Fruit fly (Drosophila melanogaster) whole organism, embryonic: ENCODE results near the gene Pgd.

Source experiments
- Atf3 ChIP-seq: fragments of 200-800 bp; sonication (Bioruptor generic); optimal IDR thresholded peaks from 3 replicates; lab custom pipeline; 2016; ENCODE audit warnings: missing biosample characterization, missing genetic modification characterization
- CG10543 ChIP-seq: fragments of 200-800 bp; sonication (Bioruptor generic); optimal IDR thresholded peaks from 3 replicates; lab custom pipeline; 2017; ENCODE audit warnings: missing biosample characterization, mild to moderate bottlenecking, missing genetic modification characterization, moderate library complexity
- CG11456 ChIP-seq: fragments of 200-800 bp; sonication (Bioruptor generic); IDR thresholded peaks from 3 replicates; pipeline ENCODE4 v1.3.6; 2022; ENCODE audit warnings: missing biosample characterization, missing genetic modification characterization
- CG12071 ChIP-seq: fragments of 200-800 bp; sonication (Bioruptor generic); optimal IDR thresholded peaks from 3 replicates; lab custom pipeline; 2018; ENCODE audit warnings: missing biosample characterization, mild to moderate bottlenecking, missing genetic modification characterization
- CG12769 ChIP-seq: fragments of 200-800 bp; sonication (Bioruptor generic); optimal IDR thresholded peaks from 2 replicates; lab custom pipeline; 2019; ENCODE audit warnings: missing biosample characterization, mild to moderate bottlenecking, missing genetic modification characterization, moderate library complexity
- CG15073 ChIP-seq: fragments of 200-800 bp; sonication (Bioruptor generic); optimal IDR thresholded peaks from 2 replicates; lab custom pipeline; 2016; ENCODE audit warnings: missing biosample characterization, missing genetic modification characterization
- CG15479 ChIP-seq: fragments of 200-800 bp; sonication (Bioruptor generic); optimal IDR thresholded peaks from 3 replicates; lab custom pipeline; 2019; ENCODE audit warnings: missing biosample characterization, mild to moderate bottlenecking, missing genetic modification characterization, moderate library complexity
- CG15514 ChIP-seq: fragments of 200-800 bp; sonication (Bioruptor generic); optimal IDR thresholded peaks from 3 replicates; lab custom pipeline; 2017; ENCODE audit warnings: missing biosample characterization, missing genetic modification characterization, mild to moderate bottlenecking, moderate library complexity, missing genetic modification reagents
- CG1602 ChIP-seq: fragments of 200-800 bp; sonication (Bioruptor generic); optimal IDR thresholded peaks from 3 replicates; lab custom pipeline; 2016; ENCODE audit warnings: missing biosample characterization, missing genetic modification characterization
- CG1603 ChIP-seq: fragments of 200-800 bp; sonication (Bioruptor generic); optimal IDR thresholded peaks from 2 replicates; lab custom pipeline; 2019; ENCODE audit warnings: missing biosample characterization, mild to moderate bottlenecking, missing genetic modification characterization, moderate library complexity
- CG17361 ChIP-seq: fragments of 200-800 bp; sonication (Bioruptor generic); IDR thresholded peaks from 3 replicates; pipeline ENCODE4 v1.3.6; 2022; ENCODE audit warnings: missing biosample characterization, missing genetic modification characterization
- CG18476 ChIP-seq: fragments of 200-800 bp; sonication (Bioruptor generic); optimal IDR thresholded peaks from 2 replicates; lab custom pipeline; 2016; ENCODE audit warnings: missing biosample characterization, mild to moderate bottlenecking, missing genetic modification characterization
- CG2712 ChIP-seq: fragments of 200-800 bp; optimal IDR thresholded peaks from 3 replicates; lab custom pipeline; 2019; ENCODE audit warnings: missing biosample characterization, mild to moderate bottlenecking, missing genetic modification characterization, moderate library complexity
- CG30431 ChIP-seq: fragments of 200-800 bp; sonication (Bioruptor generic); optimal IDR thresholded peaks from 2 replicates; lab custom pipeline; 2017; ENCODE audit warnings: missing biosample characterization, missing genetic modification characterization
- CG3407 ChIP-seq: fragments of 200-800 bp; sonication (Bioruptor generic); optimal IDR thresholded peaks from 2 replicates; lab custom pipeline; 2018; ENCODE audit warnings: missing biosample characterization, mild to moderate bottlenecking, missing genetic modification characterization
- CG3726 ChIP-seq: fragments of 200-800 bp; sonication (Bioruptor generic); IDR thresholded peaks from 3 replicates; pipeline ENCODE4, ENCODE4 v1.3.6; 2022; ENCODE audit warnings: missing biosample characterization, missing genetic modification characterization
- CG6791 ChIP-seq: fragments of 200-800 bp; sonication (Bioruptor generic); IDR thresholded peaks from 3 replicates; pipeline ENCODE4 v1.3.6; 2022; ENCODE audit warnings: missing biosample characterization, missing genetic modification characterization; ENCODE audit not compliant: partially characterized antibody
- Chrac-16 ChIP-seq: fragments of 200-800 bp; sonication (Bioruptor generic); optimal IDR thresholded peaks from 3 replicates; lab custom pipeline; 2016; ENCODE audit warnings: missing biosample characterization, missing genetic modification characterization
- CkIIα-i1 ChIP-seq: fragments of 200-800 bp; sonication (Bioruptor generic); IDR thresholded peaks from 2 replicates; pipeline ENCODE4 v1.3.6; 2022; ENCODE audit warnings: missing biosample characterization, missing genetic modification characterization
- Drgx ChIP-seq: fragments of 200-800 bp; sonication (Bioruptor generic); IDR thresholded peaks from 2 replicates; pipeline ENCODE4 v1.3.6; 2022; ENCODE audit warnings: missing biosample characterization, missing genetic modification characterization
- Ets65A ChIP-seq: fragments of 200-800 bp; sonication (Bioruptor generic); peaks from one replicate; lab custom pipeline; 2016; ENCODE audit warnings: missing biosample characterization, missing genetic modification characterization
- H2.0 ChIP-seq: fragments of 200-800 bp; sonication (Bioruptor generic); IDR thresholded peaks from 2 replicates; pipeline ENCODE4 v1.3.6; 2022; ENCODE audit warnings: missing biosample characterization, missing genetic modification characterization
- HLH3B ChIP-seq: fragments of 200-800 bp; sonication (Bioruptor generic); IDR thresholded peaks from 2 replicates; pipeline ENCODE4 v1.3.6; 2022; ENCODE audit warnings: missing biosample characterization, missing genetic modification characterization
- NK7.1 ChIP-seq: fragments of 200-800 bp; sonication (Bioruptor generic); optimal IDR thresholded peaks from 3 replicates; lab custom pipeline; 2016; ENCODE audit warnings: missing biosample characterization, missing genetic modification characterization
- Ssrp ChIP-seq: fragments of 200-800 bp; sonication (Bioruptor generic); optimal IDR thresholded peaks from 2 replicates; lab custom pipeline; 2018; ENCODE audit warnings: missing biosample characterization, mild to moderate bottlenecking, missing genetic modification characterization, moderate library complexity
- Usf ChIP-seq: fragments of 200-800 bp; sonication (Bioruptor generic); optimal IDR thresholded peaks from 2 replicates; lab custom pipeline; 2017; ENCODE audit warnings: missing genotype, missing biosample characterization, missing genetic modification characterization
- Xbp1 ChIP-seq: fragments of 200-800 bp; sonication (Bioruptor generic); optimal IDR thresholded peaks from 3 replicates; lab custom pipeline; 2016; ENCODE audit warnings: missing biosample characterization, mild to moderate bottlenecking, missing genetic modification characterization
- az2 ChIP-seq: fragments of 200-800 bp; sonication (Bioruptor generic); optimal IDR thresholded peaks from 3 replicates; lab custom pipeline; 2016; ENCODE audit warnings: missing biosample characterization, missing genetic modification characterization
- cas ChIP-seq: fragments of 200-800 bp; sonication (Bioruptor generic); IDR thresholded peaks from 2 replicates; pipeline ENCODE4 v1.3.6; 2022; ENCODE audit warnings: missing biosample characterization, missing genetic modification characterization
- fd96Cb ChIP-seq: fragments of 200-800 bp; sonication (Bioruptor generic); optimal IDR thresholded peaks from 2 replicates; lab custom pipeline; 2018; ENCODE audit warnings: missing biosample characterization, mild to moderate bottlenecking, missing genetic modification characterization, moderate library complexity
- ftz-f1 ChIP-seq: fragments of 200-800 bp; sonication (Bioruptor generic); optimal IDR thresholded peaks from 2 replicates; lab custom pipeline; 2016; ENCODE audit warnings: missing biosample characterization, missing genetic modification characterization
- gcm ChIP-seq: fragments of 200-800 bp; sonication (Bioruptor generic); optimal IDR thresholded peaks from 2 replicates; lab custom pipeline; 2019; ENCODE audit warnings: missing biosample characterization, mild to moderate bottlenecking, missing genetic modification characterization, moderate library complexity
- gro ChIP-seq: fragments of 200-800 bp; sonication (Bioruptor generic); optimal IDR thresholded peaks from 2 replicates; lab custom pipeline; 2016; ENCODE audit warnings: missing biosample characterization, missing genetic modification characterization
- hkb ChIP-seq, 2 experiments: fragments of 200-800 bp in 1 of 2; fragments of >200 bp in 1 of 2; sonication (Bioruptor generic) in 1 of 2; IDR thresholded peaks in 1 of 2; optimal IDR thresholded peaks in 1 of 2; 2 replicates each; pipeline versions ENCODE4 v1.3.6 to Lab custom; 2017 to 2022; ENCODE audit warnings: missing biosample characterization in 1 of 2, missing genetic modification characterization in 1 of 2
- hth ChIP-seq: fragments of >200 bp; optimal IDR thresholded peaks from 2 replicates; lab custom pipeline; 2017; ENCODE audit warnings: inconsistent platforms
- mirr ChIP-seq: fragments of 200-800 bp; sonication (Bioruptor generic); optimal IDR thresholded peaks from 3 replicates; lab custom pipeline; 2018; ENCODE audit warnings: missing biosample characterization, mild to moderate bottlenecking, missing genetic modification characterization
- phol ChIP-seq: fragments of 200-800 bp; sonication (Bioruptor generic); optimal IDR thresholded peaks from 3 replicates; lab custom pipeline; 2018; ENCODE audit warnings: missing biosample characterization, mild to moderate bottlenecking, missing genetic modification characterization, moderate library complexity
- ro ChIP-seq: fragments of 200-800 bp; sonication (Bioruptor generic); IDR thresholded peaks from 2 replicates; pipeline ENCODE4 v1.3.6; 2022; ENCODE audit warnings: missing biosample characterization, missing genetic modification characterization
- sd ChIP-seq: fragments of 200-800 bp; sonication (Bioruptor generic); optimal IDR thresholded peaks from 3 replicates; lab custom pipeline; 2018; ENCODE audit warnings: missing biosample characterization, mild to moderate bottlenecking, missing genetic modification characterization, moderate library complexity
- shn ChIP-seq: fragments of 200-800 bp; sonication (Bioruptor generic); optimal IDR thresholded peaks from 3 replicates; lab custom pipeline; 2016; ENCODE audit warnings: missing biosample characterization, missing genetic modification characterization
- sr ChIP-seq: fragments of 200-800 bp; sonication (Bioruptor generic); IDR thresholded peaks from 3 replicates; pipeline ENCODE4 v1.3.6; 2022; ENCODE audit warnings: missing biosample characterization, missing genetic modification characterization
- stc ChIP-seq: fragments of 200-800 bp; sonication (Bioruptor generic); IDR thresholded peaks from 2 replicates; pipeline ENCODE4 v1.3.6; 2022; ENCODE audit warnings: missing biosample characterization, missing genetic modification characterization
- tgo ChIP-seq: fragments of 200-800 bp; sonication (Bioruptor generic); IDR thresholded peaks from 3 replicates; pipeline ENCODE4 v1.3.6; 2022; ENCODE audit warnings: missing biosample characterization, missing genetic modification characterization
- tio ChIP-seq: fragments of 200-800 bp; sonication (Bioruptor generic); optimal IDR thresholded peaks from 2 replicates; lab custom pipeline; 2017; ENCODE audit warnings: missing biosample characterization, missing genetic modification characterization, inconsistent platforms
- ttk ChIP-seq: fragments of 200-800 bp; sonication (Bioruptor generic); IDR thresholded peaks from 2 replicates; pipeline ENCODE4 v2.1.2; 2022; ENCODE audit warnings: missing biosample characterization, missing genetic modification characterization
- z ChIP-seq: fragments of 200-800 bp; sonication (Bioruptor generic); IDR thresholded peaks from 3 replicates; pipeline ENCODE4 v1.3.6; 2022; ENCODE audit warnings: missing biosample characterization, missing genetic modification characterization

Pgd gene

dm6 chrX:2162130-2162907 is 17.4 kb downstream of the Pgd start, which contains the start of the genes Cyp4d1 and CG3630 (continued):
- no peak for TF ChIP-seq fd96Cb (tag; lab: Kevin White, UChicago)
- TF ChIP-seq cas (GFP tag; lab: Robert Waterston, UW) = no peak
- TF ChIP-seq gro (GFP tag; lab: Kevin White, UChicago) = no peak
- TF ChIP-seq Xbp1 (GFP tag; lab: Kevin White, UChicago) = no peak
- TF ChIP-seq ro (GFP tag; lab: Robert Waterston, UW) = no peak
- no peak for TF ChIP-seq Usf
- TF ChIP-seq sr (GFP tag; lab: Robert Waterston, UW) = 0 out of 3 replicates have a peak, but pooled peaks have one; percentile 11
- TF ChIP-seq CG2712 (tag; lab: Kevin White, UChicago) = no peak
- TF ChIP-seq CG1602 = no peak
- TF ChIP-seq az2 (GFP tag; lab: Kevin White, UChicago) = no peak
- no peak for TF ChIP-seq stc (GFP tag; lab: Robert Waterston, UW)
- TF ChIP-seq CG18476 (GFP tag; lab: Kevin White, UChicago) = no peak
- no peak for TF ChIP-seq mirr (GFP tag; lab: Kevin White, UChicago)
- no peak for TF ChIP-seq ttk (GFP tag; lab: Robert Waterston, UW)
- TF ChIP-seq hkb (optimal IDR thresholded peaks at IDR 0.05; lab: Kevin White, UChicago) = no peak
- TF ChIP-seq hkb (GFP tag; IDR thresholded peaks at IDR 0.05; lab: Robert Waterston, UW) = no peak
- no peak for TF ChIP-seq CG11456 (GFP tag; lab: Robert Waterston, UW)
- no peak for TF ChIP-seq H2.0 (GFP tag; lab: Robert Waterston, UW)
- TF ChIP-seq Atf3 (GFP tag; lab: Kevin White, UChicago) = no peak
- TF ChIP-seq shn (GFP tag; lab: Kevin White, UChicago) = no peak
- TF ChIP-seq CG12769 (tag; lab: Kevin White, UChicago) = peak; percentile 86
- TF ChIP-seq phol = no peak

DNA sequence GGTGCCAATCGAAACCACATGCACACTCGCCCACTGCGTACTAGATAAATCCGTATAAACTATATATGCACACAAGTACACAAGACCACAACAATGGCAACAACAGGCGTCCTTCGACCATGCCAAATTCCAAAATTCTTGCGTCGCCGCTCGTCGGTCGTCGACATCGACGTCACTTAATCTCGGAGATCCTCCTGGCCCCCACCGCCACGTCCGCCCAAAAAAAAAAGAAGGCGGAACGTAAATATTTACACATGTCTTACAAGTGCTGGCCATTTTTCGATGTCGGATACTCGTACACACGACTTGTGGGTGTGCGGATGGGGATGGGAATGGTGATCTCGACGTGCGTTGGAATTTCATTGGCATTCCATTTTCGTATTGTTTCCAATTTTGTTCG is 18.4 kb downstream of the Pgd start:
- TF ChIP-seq CG15514 (GFP tag; lab: Kevin White, UChicago) (no peak), ftz-f1 (GFP tag; lab: Kevin White, UChicago) (peak; percentile 22), sd (tag; lab: Kevin White, UChicago) (peak; percentile 98), CG12769 (tag; lab: Kevin White, UChicago) (peak; percentile 45), CG10543 (GFP tag; lab: Kevin White, UChicago) (peak; percentile 41), az2 (GFP tag; lab: Kevin White, UChicago) (no peak)
- TF ChIP-seq, all 482 proteins: peak for 4

DNA sequence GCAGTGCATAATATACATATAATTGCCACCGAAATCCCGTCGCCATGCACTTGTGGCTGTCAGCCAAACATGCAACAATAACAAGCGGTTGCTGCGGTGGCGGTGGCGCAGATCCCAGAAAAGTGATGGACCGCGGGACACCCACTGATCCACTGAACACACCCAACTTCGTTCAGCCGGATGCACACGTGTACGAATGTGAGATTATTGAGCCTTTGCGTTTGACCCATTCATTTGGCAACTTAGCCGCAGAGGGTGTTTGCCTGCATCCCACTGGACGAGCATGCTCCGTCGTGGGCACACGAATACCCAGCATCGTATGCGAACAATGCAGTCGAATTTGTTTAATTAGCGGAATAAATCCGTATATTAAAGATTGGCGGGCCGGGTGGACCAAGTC is 20.5 kb downstream of the Pgd start:
- TF ChIP-seq CG15073 (GFP tag; lab: Kevin White, UChicago) = no peak
- TF ChIP-seq CG1603 (tag; lab: Kevin White, UChicago) = peak; percentile 9
- peak; percentile 81 for TF ChIP-seq Drgx (GFP tag; lab: Robert Waterston, UW)
- no peak for TF ChIP-seq CG15479 (GFP tag; lab: Kevin White, UChicago)
- TF ChIP-seq CG3726 (GFP tag; lab: Robert Waterston, UW) = 0 out of 3 replicates have a peak, but pooled peaks have one; percentile 41
- TF ChIP-seq CG30431 = no peak
- peak; percentile 46 for TF ChIP-seq Ets65A (GFP tag; lab: Kevin White, UChicago)
- TF ChIP-seq NK7.1 (GFP tag; lab: Kevin White, UChicago) = no peak

- TF ChIP-seq CG3407 (GFP tag; lab: Kevin White, UChicago) = peak; percentile 13
- peak; percentile 32 for TF ChIP-seq CG12071
- TF ChIP-seq HLH3B (GFP tag; lab: Robert Waterston, UW) = peak; percentile 83
- TF ChIP-seq Chrac-16 = no peak
- no peak for TF ChIP-seq sd (tag; lab: Kevin White, UChicago)
- TF ChIP-seq gcm (GFP tag; lab: Kevin White, UChicago) = no peak
- TF ChIP-seq CkIIα-i1 (GFP tag; lab: Robert Waterston, UW) = no peak
- TF ChIP-seq Ssrp = peak; percentile 49
- TF ChIP-seq ro (GFP tag; lab: Robert Waterston, UW) = no peak
- TF ChIP-seq tio = no peak
- no peak for TF ChIP-seq hth (lab: Kevin White, UChicago)
- TF ChIP-seq CG17361 (GFP tag; lab: Robert Waterston, UW) = no peak
- no peak for TF ChIP-seq z (GFP tag; lab: Robert Waterston, UW)
- 0 out of 3 replicates have a peak, but pooled peaks have one; percentile 26 for TF ChIP-seq tgo (GFP tag; lab: Robert Waterston, UW)
- no peak for TF ChIP-seq CG6791
These were observed 21.2 kb downstream of the Pgd start for dm6 chrX:2166129-2166528.
